Worm (Caenorhabditis elegans): ENCODE data around the gene F43G6.10.

- TF ChIP-seq ceh-82 (tag; optimal IDR thresholded peaks at IDR 0.05) (no peak), unc-39 (tag; optimal IDR thresholded peaks at IDR 0.05) (no peak), skn-1 (tag; optimal IDR thresholded peaks at IDR 0.05) (no peak), mdl-1 (tag; optimal IDR thresholded peaks at IDR 0.05) (no peak), nhr-11 (tag; optimal IDR thresholded peaks at IDR 0.05) (no peak), alr-1 (tag; optimal IDR thresholded peaks at IDR 0.05) (no peak), nhr-77 (tag; optimal IDR thresholded peaks at IDR 0.05) (no peak)
Observed at ce11 chrII:11797194-11797593, 12.0 kb upstream of the F43G6.10 start.

All from whole organism, L2 larva.